Fruit fly (Drosophila melanogaster) whole organism, prepupa: Measurements from ENCODE around the gene CG13699.

Source experiments
- Blimp-1 ChIP-seq: fragments of 200-800 bp; sonication (Bioruptor generic); optimal IDR thresholded peaks from 3 replicates; lab custom pipeline; 2017; ENCODE audit warnings: missing biosample characterization, missing genetic modification characterization, mild to moderate bottlenecking, moderate library complexity, missing genetic modification reagents
- CG10631 ChIP-seq: fragments of 200-800 bp; sonication (Bioruptor generic); optimal IDR thresholded peaks from 2 replicates; lab custom pipeline; 2016; ENCODE audit warnings: missing biosample characterization, missing genetic modification characterization
- CG11294 ChIP-seq: fragments of 200-800 bp; sonication (Bioruptor generic); IDR thresholded peaks from 2 replicates; pipeline ENCODE4 v1.3.6; 2022; ENCODE audit warnings: missing biosample characterization, missing genetic modification characterization
- CG11762 ChIP-seq: fragments of 200-800 bp; sonication (Bioruptor generic); optimal IDR thresholded peaks from 3 replicates; lab custom pipeline; 2016; ENCODE audit warnings: missing biosample characterization, missing genetic modification characterization; ENCODE audit not compliant: insufficient read depth
- CG11902 ChIP-seq: fragments of 200-800 bp; sonication (Bioruptor generic); optimal IDR thresholded peaks from 3 replicates; lab custom pipeline; 2016; ENCODE audit warnings: missing biosample characterization, missing genetic modification characterization
- CG15336 ChIP-seq: fragments of 200-800 bp; sonication (Bioruptor generic); IDR thresholded peaks from 2 replicates; pipeline ENCODE4 v1.3.6; 2022; ENCODE audit warnings: missing biosample characterization, missing genetic modification characterization
- CG16779 ChIP-seq: fragments of 200-800 bp; sonication (Bioruptor generic); optimal IDR thresholded peaks from 3 replicates; lab custom pipeline; 2017; ENCODE audit warnings: missing biosample characterization, mild to moderate bottlenecking, missing genetic modification characterization
- CG3032 ChIP-seq: fragments of 200-800 bp; optimal IDR thresholded peaks from 2 replicates; lab custom pipeline; 2019; ENCODE audit warnings: missing biosample characterization, mild to moderate bottlenecking, missing genetic modification characterization, moderate library complexity
- CG31627 ChIP-seq: fragments of 200-800 bp; sonication (Bioruptor generic); optimal IDR thresholded peaks from 3 replicates; lab custom pipeline; 2016; ENCODE audit warnings: missing biosample characterization, missing genetic modification characterization
- CG32006 ChIP-seq: fragments of 200-800 bp; sonication (Bioruptor generic); optimal IDR thresholded peaks from 3 replicates; lab custom pipeline; 2017; ENCODE audit warnings: missing biosample characterization, mild to moderate bottlenecking, missing genetic modification characterization
- CG4318 ChIP-seq: fragments of 200-800 bp; sonication (Bioruptor generic); optimal IDR thresholded peaks from 3 replicates; lab custom pipeline; 2017; ENCODE audit warnings: missing biosample characterization, mild to moderate bottlenecking, missing genetic modification characterization
- CG6163 ChIP-seq: fragments of 200-800 bp; sonication (Bioruptor generic); IDR thresholded peaks from 3 replicates; pipeline ENCODE4 v1.3.6; 2022; ENCODE audit warnings: missing biosample characterization, missing genetic modification characterization
- CG6276 ChIP-seq: fragments of 200-800 bp; sonication (Bioruptor generic); optimal IDR thresholded peaks from 2 replicates; lab custom pipeline; 2017; ENCODE audit warnings: missing biosample characterization, mild to moderate bottlenecking, missing genetic modification characterization
- CG6792 ChIP-seq: fragments of 200-800 bp; sonication (Bioruptor generic); optimal IDR thresholded peaks from 3 replicates; lab custom pipeline; 2016; ENCODE audit warnings: missing biosample characterization, missing genetic modification characterization
- CG6808 ChIP-seq: fragments of 200-800 bp; sonication (Bioruptor generic); optimal IDR thresholded peaks from 3 replicates; lab custom pipeline; 2017; ENCODE audit warnings: missing biosample characterization, missing genetic modification characterization, mild to moderate bottlenecking, moderate library complexity, missing genetic modification reagents
- CG6854 ChIP-seq: fragments of 200-800 bp; sonication (Bioruptor generic); optimal IDR thresholded peaks from 2 replicates; lab custom pipeline; 2017; ENCODE audit warnings: missing biosample characterization, mild to moderate bottlenecking, missing genetic modification characterization
- CG7368 ChIP-seq: fragments of 200-800 bp; sonication (Bioruptor generic); optimal IDR thresholded peaks from 3 replicates; lab custom pipeline; 2016; ENCODE audit warnings: missing biosample characterization, missing genetic modification characterization
- CG9139 ChIP-seq: fragments of 200-800 bp; sonication (Bioruptor generic); optimal IDR thresholded peaks from 3 replicates; lab custom pipeline; 2017; ENCODE audit warnings: missing biosample characterization, mild to moderate bottlenecking, missing genetic modification characterization
- Eip75B ChIP-seq: fragments of 200-800 bp; sonication (Bioruptor generic); optimal IDR thresholded peaks from 3 replicates; lab custom pipeline; 2016; ENCODE audit warnings: missing biosample characterization, missing genetic modification characterization
- Eip78C ChIP-seq: fragments of 200-800 bp; sonication (Bioruptor generic); peaks from one replicate; lab custom pipeline; 2016; ENCODE audit warnings: missing biosample characterization, missing genetic modification characterization
- Ets21C ChIP-seq: fragments of 200-800 bp; sonication (Bioruptor generic); optimal IDR thresholded peaks from 3 replicates; lab custom pipeline; 2016; ENCODE audit warnings: missing biosample characterization, missing genetic modification characterization
- Gug ChIP-seq: fragments of 200-800 bp; sonication (Bioruptor generic); IDR thresholded peaks from 2 replicates; pipeline ENCODE4 v1.3.6; 2022; ENCODE audit warnings: missing biosample characterization, missing genetic modification characterization
- Hr38 ChIP-seq: sonication (Bioruptor generic); optimal IDR thresholded peaks from 2 replicates; lab custom pipeline; 2016; ENCODE audit warnings: missing biosample characterization, missing genetic modification characterization
- Hr39 ChIP-seq: fragments of 200-800 bp; sonication (Bioruptor generic); optimal IDR thresholded peaks from 2 replicates; lab custom pipeline; 2016; ENCODE audit warnings: missing biosample characterization, missing genetic modification characterization
- Hr4 ChIP-seq: fragments of 200-800 bp; sonication (Bioruptor generic); optimal IDR thresholded peaks from 3 replicates; lab custom pipeline; 2016; ENCODE audit warnings: missing biosample characterization, missing genetic modification characterization
- Sox102F ChIP-seq: fragments of 200-800 bp; sonication (Bioruptor generic); optimal IDR thresholded peaks from 2 replicates; lab custom pipeline; 2016; ENCODE audit warnings: missing biosample characterization, mild to moderate bottlenecking, missing genetic modification characterization
- Sox14 ChIP-seq: fragments of 200-800 bp; sonication (Bioruptor generic); optimal IDR thresholded peaks from 3 replicates; lab custom pipeline; 2016; ENCODE audit warnings: missing biosample characterization, missing genetic modification characterization
- achi ChIP-seq: fragments of 200-800 bp; sonication (Bioruptor generic); optimal IDR thresholded peaks from 3 replicates; lab custom pipeline; 2016; ENCODE audit warnings: missing biosample characterization, missing genetic modification characterization
- acj6 ChIP-seq: fragments of 200-800 bp; sonication (Bioruptor generic); optimal IDR thresholded peaks from 3 replicates; lab custom pipeline; 2016; ENCODE audit warnings: missing biosample characterization, missing genetic modification characterization
- cyc ChIP-seq: fragments of 200-800 bp; sonication (Bioruptor generic); optimal IDR thresholded peaks from 3 replicates; lab custom pipeline; 2016; ENCODE audit warnings: missing biosample characterization, missing genetic modification characterization
- dac ChIP-seq: fragments of 200-800 bp; sonication (Bioruptor generic); optimal IDR thresholded peaks from 2 replicates; lab custom pipeline; 2017; ENCODE audit warnings: missing biosample characterization, mild to moderate bottlenecking, missing genetic modification characterization
- dsx ChIP-seq: fragments of 200-800 bp; optimal IDR thresholded peaks from 3 replicates; lab custom pipeline; 2019; ENCODE audit warnings: missing biosample characterization, mild to moderate bottlenecking, missing genetic modification characterization, moderate library complexity; ENCODE audit not compliant: poor library complexity, severe bottlenecking
- eg ChIP-seq: fragments of 200-800 bp; sonication (Bioruptor generic); IDR thresholded peaks from 3 replicates; pipeline ENCODE4 v1.3.6; 2022; ENCODE audit warnings: missing biosample characterization, missing genetic modification characterization
- esn ChIP-seq: fragments of 200-800 bp; sonication (Bioruptor generic); optimal IDR thresholded peaks from 2 replicates; lab custom pipeline; 2016; ENCODE audit warnings: missing biosample characterization, mild to moderate bottlenecking, missing genetic modification characterization, moderate library complexity
- fd59A ChIP-seq: fragments of 200-800 bp; sonication (Bioruptor generic); optimal IDR thresholded peaks from 2 replicates; lab custom pipeline; 2017; ENCODE audit warnings: missing biosample characterization, mild to moderate bottlenecking, missing genetic modification characterization, missing genetic modification reagents
- fd85E ChIP-seq: fragments of 200-800 bp; sonication (Bioruptor generic); optimal IDR thresholded peaks from 3 replicates; lab custom pipeline; 2016; ENCODE audit warnings: missing biosample characterization, missing genetic modification characterization
- fkh ChIP-seq: fragments of 200-800 bp; sonication (Bioruptor generic); optimal IDR thresholded peaks from 3 replicates; lab custom pipeline; 2017; ENCODE audit warnings: missing biosample characterization, mild to moderate bottlenecking, missing genetic modification characterization, moderate library complexity
- net ChIP-seq: fragments of 200-800 bp; sonication (Bioruptor generic); optimal IDR thresholded peaks from 3 replicates; lab custom pipeline; 2016; ENCODE audit warnings: missing biosample characterization, missing genetic modification characterization
- pdm3 ChIP-seq: fragments of 200-800 bp; sonication (Bioruptor generic); optimal IDR thresholded peaks from 3 replicates; lab custom pipeline; 2016; ENCODE audit warnings: missing biosample characterization, missing genetic modification characterization
- salr ChIP-seq, 2 experiments: fragments of 200-800 bp; sonication (Bioruptor generic); optimal IDR thresholded peaks; 3 replicates each; lab custom pipeline; 2016 to 2018; ENCODE audit warnings: missing biosample characterization in 2 of 2, missing genetic modification characterization in 2 of 2, mild to moderate bottlenecking in 1 of 2
- spab ChIP-seq: fragments of 200-800 bp; sonication (Bioruptor generic); optimal IDR thresholded peaks from 2 replicates; lab custom pipeline; 2017; ENCODE audit warnings: missing biosample characterization, mild to moderate bottlenecking, missing genetic modification characterization, missing genetic modification reagents
- ss ChIP-seq, 2 experiments: fragments of 200-800 bp; sonication (Bioruptor generic); optimal IDR thresholded peaks; 2 replicates in 1 of 2; 3 replicates in 1 of 2; lab custom pipeline; 2017 to 2018; ENCODE audit warnings: mild to moderate bottlenecking in 2 of 2, missing biosample characterization in 2 of 2, missing genetic modification characterization in 2 of 2, moderate library complexity in 1 of 2
- svp ChIP-seq: fragments of 200-800 bp; sonication (Bioruptor generic); peaks from one replicate; lab custom pipeline; 2016; ENCODE audit warnings: missing biosample characterization, missing genetic modification characterization
- topi ChIP-seq: fragments of 200-800 bp; sonication (Bioruptor generic); optimal IDR thresholded peaks from 3 replicates; lab custom pipeline; 2016; ENCODE audit warnings: missing biosample characterization, missing genetic modification characterization
- vri ChIP-seq: fragments of 200-800 bp; sonication (Bioruptor generic); optimal IDR thresholded peaks from 3 replicates; lab custom pipeline; 2016; ENCODE audit warnings: missing biosample characterization, mild to moderate bottlenecking, missing genetic modification characterization

Gene CG13699

dm6 chr3L:18109459-18109863 is 52.9 kb downstream of the CG13699 start, which contains the start of the genes Polr3D and mus304 (continued):
- no peak for TF ChIP-seq salr (GFP tag; optimal IDR thresholded peaks at IDR 0.05; lab: Kevin White, UChicago)
- no peak for TF ChIP-seq fkh (GFP tag; lab: Kevin White, UChicago)
- TF ChIP-seq Eip75B (GFP tag; lab: Kevin White, UChicago) = peak; percentile 15
- no peak for TF ChIP-seq CG6792 (GFP tag; lab: Kevin White, UChicago)
- no peak for TF ChIP-seq Gug
- TF ChIP-seq pdm3 (GFP tag; lab: Kevin White, UChicago) = no peak
- no peak for TF ChIP-seq CG4318 (GFP tag; lab: Kevin White, UChicago)
- TF ChIP-seq CG3032 (tag; lab: Kevin White, UChicago) = peak; percentile 41
- no peak for TF ChIP-seq Ets21C (GFP tag; lab: Kevin White, UChicago)
- TF ChIP-seq spab (GFP tag; lab: Kevin White, UChicago) = no peak

- TF ChIP-seq CG7368 (peak; percentile 39), Eip78C (GFP tag; lab: Kevin White, UChicago) (peak; percentile 88), svp (GFP tag; lab: Kevin White, UChicago) (no peak), CG11294 (GFP tag; lab: Robert Waterston, UW) (peak; percentile 41; the same call in 1 of the 2 replicates), CG9139 (no peak), esn (GFP tag; lab: Kevin White, UChicago) (peak; percentile 74), CG32006 (GFP tag; lab: Kevin White, UChicago) (peak; percentile 75), CG10631 (GFP tag; lab: Kevin White, UChicago) (peak; percentile 75), CG6808 (peak; percentile 67), CG11762 (GFP tag; lab: Kevin White, UChicago) (peak; percentile 31), Gug (peak; percentile 49; the same call in 1 of the 2 replicates), net (GFP tag; lab: Kevin White, UChicago) (peak; percentile 1), vri (GFP tag; lab: Kevin White, UChicago) (peak; percentile 4), Blimp-1 (GFP tag; lab: Kevin White, UChicago) (peak; percentile 40), pdm3 (GFP tag; lab: Kevin White, UChicago) (peak; percentile 66), CG16779 (tag; lab: Kevin White, UChicago) (no peak), CG6163 (GFP tag; lab: Robert Waterston, UW) (peak; percentile 18; the same call in 2 of the 3 replicates), acj6 (GFP tag; lab: Kevin White, UChicago) (peak; percentile 74), topi (GFP tag; lab: Kevin White, UChicago) (peak; percentile 55), Eip75B (GFP tag; lab: Kevin White, UChicago) (peak; percentile 50), Hr4 (GFP tag; lab: Kevin White, UChicago) (peak; percentile 65), CG11902 (GFP tag; lab: Kevin White, UChicago) (peak; percentile 46), ss (GFP tag; optimal IDR thresholded peaks at IDR 0.05; lab: Kevin White, UChicago) (peak in 1 of 2 experiments; percentile 37), Hr39 (GFP tag; lab: Kevin White, UChicago) (peak; percentile 55), cyc (GFP tag; lab: Kevin White, UChicago) (peak; percentile 42), eg (GFP tag; lab: Robert Waterston, UW) (peak; percentile 52; the same call in 2 of the 3 replicates), CG6792 (GFP tag; lab: Kevin White, UChicago) (peak; percentile 49), CG4318 (GFP tag; lab: Kevin White, UChicago) (no peak), dac (GFP tag; lab: Kevin White, UChicago) (peak; percentile 55), CG6276 (GFP tag; lab: Kevin White, UChicago) (no peak), Sox102F (no peak), Sox14 (peak; percentile 34), fd59A (GFP tag; lab: Kevin White, UChicago) (peak; percentile 24), achi (peak; percentile 67), Ets21C (GFP tag; lab: Kevin White, UChicago) (peak; percentile 25), CG6854 (GFP tag; lab: Kevin White, UChicago) (peak; percentile 3), fd85E (GFP tag; lab: Kevin White, UChicago) (no peak), CG31627 (GFP tag; lab: Kevin White, UChicago) (peak; percentile 62), salr (GFP tag; optimal IDR thresholded peaks at IDR 0.05; lab: Kevin White, UChicago) (peak in 1 of 2 experiments; percentile 17), CG3032 (tag; lab: Kevin White, UChicago) (peak; percentile 81), Hr38 (GFP tag; lab: Kevin White, UChicago) (no peak), fkh (GFP tag; lab: Kevin White, UChicago) (peak; percentile 50), dsx (GFP tag; lab: Kevin White, UChicago) (peak; percentile 96), CG15336 (GFP tag; lab: Robert Waterston, UW) (no peak)
Measured at dm6 chr3L:18106021-18106944, 56.0 kb downstream of the CG13699 start, which contains the start of the genes CG13698 and mRpS26. TSS of gene CG13698 (minus strand) at chr3L:18106149. TSS of gene mRpS26 (plus strand) at chr3L:18106579.
